Fruit fly (Drosophila melanogaster) whole organism, wandering third instar larva: ENCODE measurements around the gene CG33689.

Experiments used
- Dfd ChIP-seq: fragments of >200 bp; optimal IDR thresholded peaks from 2 replicates; lab custom pipeline; 2017; ENCODE audit warnings: missing biosample characterization, missing genetic modification characterization
- HLH106 ChIP-seq: fragments of 200-800 bp; optimal IDR thresholded peaks from 3 replicates; lab custom pipeline; 2019; ENCODE audit warnings: missing biosample characterization, mild to moderate bottlenecking, missing genetic modification characterization, moderate library complexity
- Hr78 ChIP-seq: fragments of >200 bp; optimal IDR thresholded peaks from 2 replicates; lab custom pipeline; 2017; ENCODE audit warnings: missing biosample characterization, missing genetic modification characterization
- Jra ChIP-seq: sonication (Bioruptor generic); optimal IDR thresholded peaks from 2 replicates; lab custom pipeline; 2016; ENCODE audit warnings: missing biosample characterization, missing genetic modification characterization
- Mio ChIP-seq: sonication (Bioruptor generic); optimal IDR thresholded peaks from 2 replicates; lab custom pipeline; 2016; ENCODE audit warnings: missing biosample characterization, missing genetic modification characterization
- Rel ChIP-seq, 2 experiments: fragments of 200-800 bp; sonication (Bioruptor generic) in 1 of 2; optimal IDR thresholded peaks; 2 replicates in 1 of 2; 3 replicates in 1 of 2; lab custom pipeline; 2016 to 2019; ENCODE audit warnings: mild to moderate bottlenecking in 2 of 2, missing biosample characterization in 2 of 2, missing genetic modification characterization in 2 of 2, moderate library complexity in 1 of 2
- dl ChIP-seq, 2 experiments: fragments of 175-275, 200-275 bp in 1 of 2; fragments of 200-275 bp in 1 of 2; sonication (Bioruptor generic); optimal IDR thresholded peaks; lab custom pipeline; 2018; ENCODE audit warnings: mild to moderate bottlenecking in 2 of 2, missing biosample characterization in 2 of 2, missing genetic modification characterization in 2 of 2, moderate library complexity in 2 of 2; ENCODE audit not compliant: partially characterized antibody in 2 of 2, insufficient read depth in 1 of 2
- fru ChIP-seq: fragments of 200-800 bp; sonication (Bioruptor generic); optimal IDR thresholded peaks from 3 replicates; lab custom pipeline; 2016; ENCODE audit warnings: missing biosample characterization, mild to moderate bottlenecking, missing genetic modification characterization
- psq ChIP-seq: fragments of 200-800 bp; sonication (Bioruptor generic); optimal IDR thresholded peaks from 3 replicates; lab custom pipeline; 2017; ENCODE audit warnings: missing biosample characterization, mild to moderate bottlenecking, missing genetic modification characterization, moderate library complexity
- usp ChIP-seq: fragments of >200 bp; optimal IDR thresholded peaks from 2 replicates; lab custom pipeline; 2017; ENCODE audit warnings: missing biosample characterization, missing genetic modification characterization
- woc ChIP-seq: sonication (Bioruptor generic); optimal IDR thresholded peaks from 2 replicates; lab custom pipeline; 2016; ENCODE audit warnings: missing biosample characterization, mild to moderate bottlenecking, missing genetic modification characterization

DNA sequence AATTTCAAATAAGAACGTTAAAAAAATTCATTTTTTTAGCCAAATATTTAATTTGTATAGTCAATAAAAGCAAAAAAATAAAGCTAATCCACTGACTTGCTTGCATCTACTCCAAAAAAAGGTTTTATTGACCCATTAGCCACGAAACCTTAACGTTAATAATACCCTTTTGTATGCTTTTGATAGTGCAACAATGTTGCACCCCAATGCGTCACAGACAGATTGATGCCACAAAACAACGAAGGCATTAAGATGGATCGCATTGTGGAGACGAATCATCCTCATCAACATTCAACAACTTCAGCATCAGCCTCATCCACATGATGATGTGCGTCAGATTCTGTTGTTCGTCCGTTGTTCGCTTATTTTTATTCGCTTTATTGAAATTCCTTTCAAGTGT is 15.4 kb downstream of the CG33689 start:
- TF ChIP-seq dl (GFP tag; optimal IDR thresholded peaks at IDR 0.05; lab: Kevin White, UChicago; ENCODE audit: insufficient read depth in 1 of 2, partially characterized antibody in 2 of 2) = no peak
- TF ChIP-seq psq (GFP tag; lab: Kevin White, UChicago) = no peak
- no peak for TF ChIP-seq Dfd
- TF ChIP-seq HLH106 (tag; lab: Kevin White, UChicago) = no peak
- no peak for TF ChIP-seq Mio (GFP tag; lab: Kevin White, UChicago)
- TF ChIP-seq Hr78 (GFP tag; lab: Kevin White, UChicago) = no peak
- TF ChIP-seq usp (GFP tag; lab: Kevin White, UChicago) = no peak
- TF ChIP-seq Jra (GFP tag; lab: Kevin White, UChicago) = no peak
- TF ChIP-seq woc (GFP tag; lab: Kevin White, UChicago) = no peak
- TF ChIP-seq Rel (GFP tag; optimal IDR thresholded peaks at IDR 0.05; lab: Kevin White, UChicago) = no peak
- TF ChIP-seq Rel (tag; optimal IDR thresholded peaks at IDR 0.05; lab: Kevin White, UChicago) = no peak
- TF ChIP-seq fru (GFP tag; lab: Kevin White, UChicago) = no peak
